Worm (Caenorhabditis elegans) whole organism, midembryonic: ENCODE results near the gene D2062.1.
"Not testable (repeated sequence)": the region's sequence is repeated elsewhere in the genome, so short reads cannot be mapped to it uniquely, and the experiment has no call there.

Experiments
- T22C8.4 ChIP-seq: fragments of 200-800 bp; sonication (Bioruptor generic); IDR thresholded peaks from 2 replicates; pipeline ENCODE4 v1.3.6; 2022; ENCODE audit warnings: missing genetic modification characterization, missing compliant biosample characterization
- cog-1 ChIP-seq: sonication (generic microtip); optimal IDR thresholded peaks from 2 replicates; lab custom pipeline; 2016; ENCODE audit warnings: missing genetic modification characterization, missing compliant biosample characterization
- flt-1 ChIP-seq: fragments of 200-800 bp; sonication (Bioruptor generic); IDR thresholded peaks from 2 replicates; pipeline ENCODE4 v1.3.6; 2022; ENCODE audit warnings: missing genetic modification characterization, missing compliant biosample characterization
- klf-2 ChIP-seq: fragments of 200-800 bp; sonication (Bioruptor generic); conservative IDR thresholded peaks from 2 replicates; pipeline ENCODE4 v1.3.6; 2022; ENCODE audit warnings: missing genetic modification reagents, missing genetic modification characterization, missing compliant biosample characterization
- med-1 ChIP-seq: sonication (generic microtip); optimal IDR thresholded peaks from 2 replicates; lab custom pipeline; 2017; ENCODE audit warnings: missing genetic modification characterization, mild to moderate bottlenecking, missing compliant biosample characterization, antibody characterized with exemption, missing genetic modification reagents; ENCODE audit not compliant: insufficient read depth
- ref-1 ChIP-seq: fragments of 200-800 bp; sonication (Bioruptor generic); conservative IDR thresholded peaks from 2 replicates; pipeline ENCODE4 v1.3.6; 2022; ENCODE audit warnings: missing genetic modification reagents, missing genetic modification characterization, missing compliant biosample characterization
- tab-1 ChIP-seq: fragments of 200-800 bp; sonication (Bioruptor generic); IDR thresholded peaks from 2 replicates; pipeline ENCODE4 v1.3.6; 2022; ENCODE audit warnings: missing genetic modification characterization, missing compliant biosample characterization
- ztf-23 ChIP-seq: fragments of 200-800 bp; sonication (Bioruptor generic); IDR thresholded peaks from 2 replicates; pipeline ENCODE4 v1.3.6; 2022; ENCODE audit warnings: missing genetic modification reagents, missing genetic modification characterization, missing compliant biosample characterization
- ztf-29 ChIP-seq: fragments of 200-800 bp; sonication (Bioruptor generic); IDR thresholded peaks from 2 replicates; pipeline ENCODE4 v1.3.6; 2022; ENCODE audit warnings: missing genetic modification reagents, missing genetic modification characterization, missing compliant biosample characterization

Gene D2062.1

ce11 chrII:2659364-2659763 lies 28.1 kb downstream of the D2062.1 start, which contains the start of gene gcy-21:
TSS of gene gcy-21 (plus strand) at chrII:2659664.
- TF ChIP-seq flt-1 (GFP tag; lab: Robert Waterston, UW) (no peak), med-1 (no peak), cog-1 (tag; lab: Kevin White, UChicago) (no peak), ref-1 (GFP tag; lab: Robert Waterston, UW) (no peak), ztf-29 (no peak), klf-2 (GFP tag; lab: Robert Waterston, UW) (no peak), tab-1 (GFP tag; lab: Robert Waterston, UW) (no peak), T22C8.4 (GFP tag; lab: Robert Waterston, UW) (no peak), ztf-23 (GFP tag; lab: Robert Waterston, UW) (no peak)

- TF ChIP-seq med-1; klf-2 (GFP tag; lab: Robert Waterston, UW); T22C8.4 (GFP tag; lab: Robert Waterston, UW): not testable (repeated sequence)
Observed at ce11 chrII:2665081-2665480, 33.8 kb downstream of the D2062.1 start, which contains the start of gene F22E5.2. TSS of gene F22E5.2 (plus strand) at chrII:2665381.

- TF ChIP-seq ztf-29 (no peak), T22C8.4 (GFP tag; lab: Robert Waterston, UW) (no peak), ref-1 (GFP tag; lab: Robert Waterston, UW) (no peak), ztf-23 (GFP tag; lab: Robert Waterston, UW) (no peak), med-1 (no peak), tab-1 (GFP tag; lab: Robert Waterston, UW) (no peak), flt-1 (GFP tag; lab: Robert Waterston, UW) (no peak), klf-2 (GFP tag; lab: Robert Waterston, UW) (no peak), cog-1 (tag; lab: Kevin White, UChicago) (no peak)
Observed at ce11 chrII:2665606-2666005, 34.3 kb downstream of the D2062.1 start, which contains the start of gene F22E5.22. TSS of gene F22E5.22 (plus strand) at chrII:2665906.

ce11 chrII:2672320-2672719 lies 41.1 kb downstream of the D2062.1 start, which contains the start of gene sri-57:
TSS of gene sri-57 (minus strand) at chrII:2672420.
- not testable (repeated sequence) for TF ChIP-seq tab-1, ref-1, T22C8.4 (GFP tag; lab: Robert Waterston, UW)

ce11 chrII:2673534-2673933 lies 42.3 kb downstream of the D2062.1 start, which contains the start of the genes F22E5.20 and F22E5.1:
TSS of gene F22E5.20 (minus strand) at chrII:2673634.
TSS of gene F22E5.1 (plus strand) at chrII:2673775.
- TF ChIP-seq T22C8.4 (GFP tag; lab: Robert Waterston, UW); med-1; tab-1 (GFP tag; lab: Robert Waterston, UW): not testable (repeated sequence)

- no peak for TF ChIP-seq tab-1 (GFP tag; lab: Robert Waterston, UW)
- TF ChIP-seq flt-1 (GFP tag; lab: Robert Waterston, UW): no peak
- TF ChIP-seq ztf-23 (GFP tag; lab: Robert Waterston, UW): no peak
- no peak for TF ChIP-seq ref-1 (GFP tag; lab: Robert Waterston, UW)
- no peak for TF ChIP-seq T22C8.4 (GFP tag; lab: Robert Waterston, UW)
- no peak for TF ChIP-seq cog-1 (tag; lab: Kevin White, UChicago)
- TF ChIP-seq klf-2 (GFP tag; lab: Robert Waterston, UW): no peak
- TF ChIP-seq med-1: no peak
- TF ChIP-seq ztf-29: no peak
Observed at ce11 chrII:2677534-2678168, 46.4 kb downstream of the D2062.1 start, which contains the start of gene F22E5.17. TSS of gene F22E5.17 (plus strand) at chrII:2678041.

ce11 chrII:2681118-2681517 lies 49.8 kb downstream of the D2062.1 start, which contains the start of gene F34D6.1:
TSS of gene F34D6.1 (minus strand) at chrII:2681218.
- TF ChIP-seq tab-1 (GFP tag; lab: Robert Waterston, UW) (no peak), T22C8.4 (GFP tag; lab: Robert Waterston, UW) (no peak), flt-1 (GFP tag; lab: Robert Waterston, UW) (no peak), ztf-23 (GFP tag; lab: Robert Waterston, UW) (no peak), cog-1 (tag; lab: Kevin White, UChicago) (no peak), med-1 (no peak), ref-1 (GFP tag; lab: Robert Waterston, UW) (no peak), klf-2 (GFP tag; lab: Robert Waterston, UW) (no peak)
